Worm (Caenorhabditis elegans) whole organism, early embryonic: ENCODE results near the gene dpy-7.

Source experiments
- B0310.2 ChIP-seq: sonication (generic microtip); optimal IDR thresholded peaks from 2 replicates; lab custom pipeline; 2016; ENCODE audit warnings: mild to moderate bottlenecking, missing genetic modification characterization, missing compliant biosample characterization
- F13C5.2 ChIP-seq: sonication (generic microtip); optimal IDR thresholded peaks from 2 replicates; lab custom pipeline; 2017; ENCODE audit warnings: mild to moderate bottlenecking, missing genetic modification characterization, inconsistent platforms, missing compliant biosample characterization
- aly-1 ChIP-seq: sonication (generic microtip); optimal IDR thresholded peaks from 2 replicates; lab custom pipeline; 2016; ENCODE audit warnings: missing genetic modification characterization, missing compliant biosample characterization
- ama-1 ChIP-seq: fragments of 150-350 bp; optimal IDR thresholded peaks from 2 replicates; lab custom pipeline; 2014
- ceh-13 ChIP-seq: fragments of 200-800 bp; sonication (Bioruptor generic); optimal IDR thresholded peaks from 2 replicates; lab custom pipeline; 2018; ENCODE audit warnings: mild to moderate bottlenecking, missing genetic modification characterization, missing compliant biosample characterization
- ceh-36 ChIP-seq: sonication (generic microtip); optimal IDR thresholded peaks from 2 replicates; lab custom pipeline; 2016; ENCODE audit warnings: missing genetic modification characterization, inconsistent platforms, missing compliant biosample characterization
- ets-7 ChIP-seq: sonication (generic microtip); optimal IDR thresholded peaks from 2 replicates; lab custom pipeline; 2016; ENCODE audit warnings: missing genotype, missing genetic modification characterization, missing compliant biosample characterization
- flt-1 ChIP-seq: fragments of 200-800 bp; sonication (Bioruptor generic); IDR thresholded peaks from 2 replicates; pipeline ENCODE4 v1.3.6; 2022; ENCODE audit warnings: missing genetic modification characterization, missing compliant biosample characterization
- hmbx-1 ChIP-seq: sonication (generic microtip); optimal IDR thresholded peaks from 2 replicates; lab custom pipeline; 2016; ENCODE audit warnings: mild to moderate bottlenecking, missing genetic modification characterization, missing compliant biosample characterization
- hmg-4 ChIP-seq: fragments of 200-800 bp; sonication (Bioruptor generic); optimal IDR thresholded peaks from 2 replicates; lab custom pipeline; 2018; ENCODE audit warnings: mild to moderate bottlenecking, missing genetic modification characterization, missing compliant biosample characterization
- hnd-1 ChIP-seq: sonication (generic microtip); optimal IDR thresholded peaks from 2 replicates; lab custom pipeline; 2016; ENCODE audit warnings: missing genetic modification characterization, missing compliant biosample characterization
- pes-1 ChIP-seq: fragments of 200-800 bp; sonication (Bioruptor generic); IDR thresholded peaks from 2 replicates; pipeline ENCODE4 v1.3.6; 2022; ENCODE audit warnings: missing genetic modification reagents, missing genetic modification characterization, missing compliant biosample characterization
- scrt-1 ChIP-seq: fragments of 200-800 bp; sonication (Bioruptor generic); IDR thresholded peaks from 2 replicates; pipeline ENCODE4 v1.3.6; 2022; ENCODE audit warnings: missing genetic modification characterization, missing compliant biosample characterization
- sea-1 ChIP-seq: fragments of 200-800 bp; sonication (Bioruptor generic); conservative IDR thresholded peaks from 2 replicates; pipeline ENCODE4 v1.3.6; 2022; ENCODE audit warnings: missing genetic modification characterization, missing compliant biosample characterization
- tbx-11 ChIP-seq: fragments of 200-800 bp; sonication (Bioruptor generic); IDR thresholded peaks from 2 replicates; pipeline ENCODE4 v1.3.6; 2022; ENCODE audit warnings: missing genetic modification characterization, missing compliant biosample characterization
- tbx-37 ChIP-seq: fragments of 200-800 bp; sonication (Bioruptor generic); conservative IDR thresholded peaks from 2 replicates; pipeline ENCODE4 v1.3.6; 2022; ENCODE audit warnings: missing genetic modification reagents, missing genetic modification characterization, missing compliant biosample characterization
- tra-4 ChIP-seq: sonication (generic microtip); optimal IDR thresholded peaks from 2 replicates; lab custom pipeline; 2017; ENCODE audit warnings: missing genetic modification characterization, missing compliant biosample characterization

The dpy-7 gene

ce11 chrX:7565005-7565404 lies 27.4 kb upstream of the dpy-7 start, which contains the start of gene vps-52:
Gene vps-52, plus strand, starts transcription at chrX:7565323.
- TF ChIP-seq hmg-4 (GFP tag; lab: Kevin White, UChicago) (no peak), B0310.2 (tag; lab: Kevin White, UChicago) (no peak), hmbx-1 (tag; lab: Kevin White, UChicago) (no peak), ama-1 (no peak), tbx-11 (no peak), hnd-1 (tag; lab: Kevin White, UChicago) (no peak), ceh-13 (no peak)

ce11 chrX:7563425-7563824 lies 25.8 kb upstream of the dpy-7 start:
- TF ChIP-seq B0310.2 (tag; lab: Kevin White, UChicago) (no peak), flt-1 (GFP tag; lab: Robert Waterston, UW) (no peak), tra-4 (tag; lab: Kevin White, UChicago) (no peak), aly-1 (no peak), tbx-37 (no peak), pes-1 (GFP tag; lab: Robert Waterston, UW) (no peak), hmbx-1 (tag; lab: Kevin White, UChicago) (no peak), F13C5.2 (tag; lab: Kevin White, UChicago) (no peak), ceh-36 (tag; lab: Kevin White, UChicago) (no peak), ceh-13 (no peak), ets-7 (tag; lab: Kevin White, UChicago) (no peak), ama-1 (no peak), sea-1 (GFP tag; lab: Robert Waterston, UW) (no peak), hnd-1 (tag; lab: Kevin White, UChicago) (no peak), hmg-4 (GFP tag; lab: Kevin White, UChicago) (no peak)

- TF ChIP-seq tra-4 (tag; lab: Kevin White, UChicago) (no peak), aly-1 (peak; percentile 73), hmg-4 (GFP tag; lab: Kevin White, UChicago) (peak; percentile 74), sea-1 (GFP tag; lab: Robert Waterston, UW) (no peak), ceh-13 (no peak), tbx-37 (no peak), tbx-11 (no peak), hmbx-1 (tag; lab: Kevin White, UChicago) (no peak), hnd-1 (tag; lab: Kevin White, UChicago) (no peak), ets-7 (tag; lab: Kevin White, UChicago) (peak; percentile 41), ceh-36 (tag; lab: Kevin White, UChicago) (no peak), B0310.2 (tag; lab: Kevin White, UChicago) (no peak), F13C5.2 (tag; lab: Kevin White, UChicago) (no peak), pes-1 (GFP tag; lab: Robert Waterston, UW) (no peak), flt-1 (GFP tag; lab: Robert Waterston, UW) (no peak), ama-1 (no peak), scrt-1 (GFP tag; lab: Robert Waterston, UW) (no peak)
Measured at ce11 chrX:7562625-7563024, 25.0 kb upstream of the dpy-7 start, which contains the start of gene sto-1. Gene sto-1, plus strand, starts transcription at chrX:7562824.

- TF ChIP-seq tra-4 (tag; lab: Kevin White, UChicago) (no peak), ceh-36 (tag; lab: Kevin White, UChicago) (no peak)
Measured at ce11 chrX:7561972-7562371, 24.4 kb upstream of the dpy-7 start.

- TF ChIP-seq hnd-1 (tag; lab: Kevin White, UChicago): no peak
- TF ChIP-seq tbx-11: no peak
- no peak for TF ChIP-seq scrt-1 (GFP tag; lab: Robert Waterston, UW)
- TF ChIP-seq flt-1 (GFP tag; lab: Robert Waterston, UW): no peak
- TF ChIP-seq F13C5.2 (tag; lab: Kevin White, UChicago): no peak
- TF ChIP-seq ets-7 (tag; lab: Kevin White, UChicago): no peak
- no peak for TF ChIP-seq ama-1
- TF ChIP-seq aly-1: no peak
- no peak for TF ChIP-seq hmbx-1 (tag; lab: Kevin White, UChicago)
- no peak for TF ChIP-seq tbx-37
- TF ChIP-seq ceh-13: no peak
- TF ChIP-seq ceh-36 (tag; lab: Kevin White, UChicago): no peak
- TF ChIP-seq hmg-4 (GFP tag; lab: Kevin White, UChicago): no peak
- no peak for TF ChIP-seq B0310.2 (tag; lab: Kevin White, UChicago)
Measured at ce11 chrX:7558928-7559455, 21.4 kb upstream of the dpy-7 start, which contains the start of the genes PDB1.1 and F08C6.5. Gene PDB1.1, minus strand, starts transcription at chrX:7559085. Gene F08C6.5, plus strand, starts transcription at chrX:7559405.

ce11 chrX:7554326-7554725 lies 16.7 kb upstream of the dpy-7 start, which contains the start of gene F46C8.8:
Gene F46C8.8, minus strand, starts transcription at chrX:7554426.
- no peak for TF ChIP-seq tbx-11
- TF ChIP-seq hmg-4 (GFP tag; lab: Kevin White, UChicago): no peak
- TF ChIP-seq tbx-37: no peak
- no peak for TF ChIP-seq ets-7 (tag; lab: Kevin White, UChicago)
- TF ChIP-seq ceh-36 (tag; lab: Kevin White, UChicago): no peak
- no peak for TF ChIP-seq aly-1
- TF ChIP-seq scrt-1 (GFP tag; lab: Robert Waterston, UW): no peak
- no peak for TF ChIP-seq hnd-1 (tag; lab: Kevin White, UChicago)
- TF ChIP-seq pes-1 (GFP tag; lab: Robert Waterston, UW): no peak

ce11 chrX:7553331-7553730 lies 15.7 kb upstream of the dpy-7 start:
- TF ChIP-seq tra-4 (tag; lab: Kevin White, UChicago) (no peak), hmg-4 (GFP tag; lab: Kevin White, UChicago) (no peak), F13C5.2 (tag; lab: Kevin White, UChicago) (no peak), ama-1 (no peak), ceh-13 (no peak)

ce11 chrX:7550452-7550851 lies 12.9 kb upstream of the dpy-7 start:
- TF ChIP-seq ets-7 (tag; lab: Kevin White, UChicago) (no peak), F13C5.2 (tag; lab: Kevin White, UChicago) (no peak), tra-4 (tag; lab: Kevin White, UChicago) (no peak), scrt-1 (GFP tag; lab: Robert Waterston, UW) (no peak), flt-1 (GFP tag; lab: Robert Waterston, UW) (no peak), ceh-36 (tag; lab: Kevin White, UChicago) (no peak), hmbx-1 (tag; lab: Kevin White, UChicago) (no peak), hnd-1 (tag; lab: Kevin White, UChicago) (no peak), tbx-11 (no peak), B0310.2 (tag; lab: Kevin White, UChicago) (no peak), pes-1 (GFP tag; lab: Robert Waterston, UW) (no peak), hmg-4 (GFP tag; lab: Kevin White, UChicago) (no peak), ama-1 (no peak), sea-1 (GFP tag; lab: Robert Waterston, UW) (no peak), aly-1 (no peak), tbx-37 (no peak), ceh-13 (no peak)
